1 fruit fly cellular context compared by ENCODE assay signal in the genomic region with DNA sequence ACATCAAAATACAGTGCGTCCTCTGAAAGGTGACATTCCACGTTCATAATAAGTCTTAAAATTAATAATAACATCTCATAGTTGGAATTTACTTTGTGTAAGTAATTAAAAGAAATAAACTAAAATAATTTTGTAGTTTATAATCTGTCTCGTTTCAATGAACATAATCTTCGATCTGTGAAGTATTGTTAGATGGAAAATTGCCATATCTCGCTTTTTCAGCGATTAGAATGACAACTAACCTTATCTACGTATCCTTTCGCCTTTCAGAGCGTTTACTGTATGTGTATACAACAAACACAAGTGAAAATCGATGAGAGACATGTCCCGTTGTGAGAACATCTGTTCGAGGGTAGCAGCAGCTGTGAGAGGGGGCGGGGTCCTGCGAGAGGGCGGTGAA.
TF ChIP-seq lines count a peak whose summit lies in the region.

No protein-coding gene starts in this region.

TF ChIP-seq in whole organism, embryonic, 481 proteins besides CTCF, POLR2A, EP300 and RAD21 (continued from another document and continues in another):
- TF ChIP-seq CG31441 (GFP tag; IDR thresholded peaks at IDR 0.05; lab: Robert Waterston, UW) (peak; percentile 84), Sox102F (GFP tag; optimal IDR thresholded peaks at IDR 0.05; lab: Kevin White, UChicago) (peak; percentile 81), row (GFP tag; IDR thresholded peaks at IDR 0.05; lab: Robert Waterston, UW) (peak; percentile 85), seq (GFP tag; IDR thresholded peaks at IDR 0.05; lab: Robert Waterston, UW) (no peak), bigmax (GFP tag; optimal IDR thresholded peaks at IDR 0.05; lab: Kevin White, UChicago) (no peak), CG2875 (GFP tag; optimal IDR thresholded peaks at IDR 0.05; lab: Kevin White, UChicago) (peak; percentile 65), Deaf1 (tag; optimal IDR thresholded peaks at IDR 0.05; lab: Kevin White, UChicago) (peak; percentile 29), ERR (GFP tag; optimal IDR thresholded peaks at IDR 0.05; lab: Kevin White, UChicago) (no peak), CG15011 (GFP tag; optimal IDR thresholded peaks at IDR 0.05; lab: Kevin White, UChicago) (peak; percentile 60), sna (GFP tag; IDR thresholded peaks at IDR 0.05; lab: Robert Waterston, UW; ENCODE audit: partially characterized antibody) (no peak), ind (GFP tag; optimal IDR thresholded peaks at IDR 0.05; lab: Kevin White, UChicago) (peak; percentile 74), dati (GFP tag; IDR thresholded peaks at IDR 0.05; lab: Robert Waterston, UW) (no peak), BtbVII (GFP tag; optimal IDR thresholded peaks at IDR 0.05; lab: Kevin White, UChicago) (peak; percentile 60), HLH54F (GFP tag; optimal IDR thresholded peaks at IDR 0.05; lab: Kevin White, UChicago) (peak; percentile 26), abd-A (tag; optimal IDR thresholded peaks at IDR 0.05; lab: Kevin White, UChicago) (peak; percentile 56), CkIIα-i1 (GFP tag; IDR thresholded peaks at IDR 0.05; lab: Robert Waterston, UW) (no peak), C15 (GFP tag; IDR thresholded peaks at IDR 0.05; lab: Robert Waterston, UW) (no peak), chn (GFP tag; optimal IDR thresholded peaks at IDR 0.05; lab: Kevin White, UChicago) (peak; percentile 34), CG1602 (GFP tag; optimal IDR thresholded peaks at IDR 0.05; lab: Kevin White, UChicago) (peak; percentile 41), CG8478 (optimal IDR thresholded peaks at IDR 0.05; lab: Kevin White, UChicago) (no peak), CG10366 (GFP tag; IDR thresholded peaks at IDR 0.05; lab: Robert Waterston, UW) (no peak), CG1024 (GFP tag; IDR thresholded peaks at IDR 0.05; lab: Robert Waterston, UW) (no peak), CG3281 (GFP tag; optimal IDR thresholded peaks at IDR 0.05; lab: Kevin White, UChicago) (peak; percentile 77), CG30020 (tag; optimal IDR thresholded peaks at IDR 0.05; lab: Kevin White, UChicago) (peak; percentile 46), Rfx (GFP tag; IDR thresholded peaks at IDR 0.05; lab: Robert Waterston, UW) (no peak; the same call in 1 of the 2 replicates), Dip2 (GFP tag; IDR thresholded peaks at IDR 0.05; lab: Robert Waterston, UW) (no peak), cwo (GFP tag; optimal IDR thresholded peaks at IDR 0.05; lab: Kevin White, UChicago) (peak; percentile 65), NFAT (GFP tag; IDR thresholded peaks at IDR 0.05; lab: Robert Waterston, UW) (no peak), CG15269 (tag; optimal IDR thresholded peaks at IDR 0.05; lab: Kevin White, UChicago) (peak; percentile 68), CG13775 (GFP tag; optimal IDR thresholded peaks at IDR 0.05; lab: Kevin White, UChicago) (peak; percentile 65), sc (optimal IDR thresholded peaks at IDR 0.05; lab: Kevin White, UChicago) (no peak), sc (GFP tag; optimal IDR thresholded peaks at IDR 0.05; lab: Kevin White, UChicago) (peak; percentile 59), Mrtf (GFP tag; IDR thresholded peaks at IDR 0.05; lab: Robert Waterston, UW) (no peak), slbo (GFP tag; IDR thresholded peaks at IDR 0.05; lab: Robert Waterston, UW) (peak; percentile 59), pb (GFP tag; optimal IDR thresholded peaks at IDR 0.05; lab: Kevin White, UChicago) (no peak), CG10209 (GFP tag; optimal IDR thresholded peaks at IDR 0.05; lab: Kevin White, UChicago) (peak; percentile 79), bab2 (GFP tag; optimal IDR thresholded peaks at IDR 0.05; lab: Kevin White, UChicago) (peak; percentile 47), HLH3B (GFP tag; IDR thresholded peaks at IDR 0.05; lab: Robert Waterston, UW) (no peak), CG12659 (GFP tag; optimal IDR thresholded peaks at IDR 0.05; lab: Kevin White, UChicago) (peak; percentile 54), CG31388 (GFP tag; optimal IDR thresholded peaks at IDR 0.05; lab: Kevin White, UChicago) (peak; percentile 3), CG6813 (GFP tag; optimal IDR thresholded peaks at IDR 0.05; lab: Kevin White, UChicago) (peak; percentile 83), CG3995 (GFP tag; optimal IDR thresholded peaks at IDR 0.05; lab: Kevin White, UChicago) (peak; percentile 10), run (tag; optimal IDR thresholded peaks at IDR 0.05; lab: Kevin White, UChicago) (peak; percentile 35), ranshi (GFP tag; IDR thresholded peaks at IDR 0.05; lab: Robert Waterston, UW) (no peak), ara (GFP tag; IDR thresholded peaks at IDR 0.05; lab: Robert Waterston, UW) (peak; percentile 57), CG11398 (GFP tag; optimal IDR thresholded peaks at IDR 0.05; lab: Kevin White, UChicago) (no peak), Lhr (GFP tag; optimal IDR thresholded peaks at IDR 0.05; lab: Kevin White, UChicago) (peak; percentile 11), Hr3 (GFP tag; optimal IDR thresholded peaks at IDR 0.05; lab: Kevin White, UChicago) (peak; percentile 73), jigr1 (GFP tag; IDR thresholded peaks at IDR 0.05; lab: Robert Waterston, UW) (no peak), CG14441 (GFP tag; IDR thresholded peaks at IDR 0.05; lab: Robert Waterston, UW) (0 out of 2 replicates have a peak, but pooled peaks have one; percentile 33), B-H1 (GFP tag; IDR thresholded peaks at IDR 0.05; lab: Robert Waterston, UW) (0 out of 3 replicates have a peak, but pooled peaks have one; percentile 10), H15 (GFP tag; IDR thresholded peaks at IDR 0.05; lab: Robert Waterston, UW) (peak; percentile 61; the same call in 1 of the 3 replicates), Atf6 (GFP tag; IDR thresholded peaks at IDR 0.05; lab: Robert Waterston, UW) (peak; percentile 63; the same call in 1 of the 2 replicates), Camta (GFP tag; optimal IDR thresholded peaks at IDR 0.05; lab: Kevin White, UChicago) (no peak), vvl (GFP tag; IDR thresholded peaks at IDR 0.05; lab: Robert Waterston, UW) (0 out of 2 replicates have a peak, but pooled peaks have one; percentile 21), CG13424 (tag; optimal IDR thresholded peaks at IDR 0.05; lab: Kevin White, UChicago) (peak; percentile 89), tup (GFP tag; optimal IDR thresholded peaks at IDR 0.05; lab: Kevin White, UChicago) (no peak), Dbx (GFP tag; IDR thresholded peaks at IDR 0.05; lab: Robert Waterston, UW) (0 out of 3 replicates have a peak, but pooled peaks have one; percentile 34), CG18011 (GFP tag; optimal IDR thresholded peaks at IDR 0.05; lab: Kevin White, UChicago) (peak; percentile 35), onecut (GFP tag; IDR thresholded peaks at IDR 0.05; lab: Robert Waterston, UW) (peak; percentile 93), Lim3 (GFP tag; IDR thresholded peaks at IDR 0.05; lab: Robert Waterston, UW) (no peak), Hr51 (GFP tag; optimal IDR thresholded peaks at IDR 0.05; lab: Kevin White, UChicago) (peak in 1 of 2 experiments; percentile 70), Lpt (GFP tag; optimal IDR thresholded peaks at IDR 0.05; lab: Kevin White, UChicago) (no peak), ato (GFP tag; IDR thresholded peaks at IDR 0.05; lab: Robert Waterston, UW; ENCODE audit: partially characterized antibody) (no peak), Dek (tag; optimal IDR thresholded peaks at IDR 0.05; lab: Kevin White, UChicago) (peak; percentile 59), CG12071 (GFP tag; optimal IDR thresholded peaks at IDR 0.05; lab: Kevin White, UChicago) (peak; percentile 54), Rx (GFP tag; IDR thresholded peaks at IDR 0.05; lab: Robert Waterston, UW) (no peak), CG3163 (GFP tag; optimal IDR thresholded peaks at IDR 0.05; lab: Kevin White, UChicago) (no peak), ssp (GFP tag; IDR thresholded peaks at IDR 0.05; lab: Robert Waterston, UW) (no peak), CG2889 (GFP tag; IDR thresholded peaks at IDR 0.05; lab: Robert Waterston, UW) (no peak), CG10979 (tag; optimal IDR thresholded peaks at IDR 0.05; lab: Kevin White, UChicago) (peak; percentile 84), CG13123 (GFP tag; optimal IDR thresholded peaks at IDR 0.05; lab: Kevin White, UChicago) (peak; percentile 6), ac (GFP tag; optimal IDR thresholded peaks at IDR 0.05; lab: Kevin White, UChicago) (peak; percentile 46), emc (GFP tag; optimal IDR thresholded peaks at IDR 0.05; lab: Kevin White, UChicago) (no peak), fd3F (GFP tag; optimal IDR thresholded peaks at IDR 0.05; lab: Kevin White, UChicago) (peak; percentile 2), wek (GFP tag; optimal IDR thresholded peaks at IDR 0.05; lab: Kevin White, UChicago) (peak; percentile 25), Dip3 (GFP tag; optimal IDR thresholded peaks at IDR 0.05; lab: Kevin White, UChicago) (peak; percentile 53), vfl (GFP tag; optimal IDR thresholded peaks at IDR 0.05; lab: Kevin White, UChicago) (peak; percentile 28), CG14710 (tag; optimal IDR thresholded peaks at IDR 0.05; lab: Kevin White, UChicago) (peak; percentile 87), dan (GFP tag; IDR thresholded peaks at IDR 0.05; lab: Robert Waterston, UW) (no peak), CG10274 (GFP tag; optimal IDR thresholded peaks at IDR 0.05; lab: Kevin White, UChicago) (peak; percentile 3), insv (GFP tag; optimal IDR thresholded peaks at IDR 0.05; lab: Kevin White, UChicago) (no peak), tin (GFP tag; optimal IDR thresholded peaks at IDR 0.05; lab: Kevin White, UChicago) (peak; percentile 57), CG10565 (GFP tag; optimal IDR thresholded peaks at IDR 0.05; lab: Kevin White, UChicago) (no peak), CG16813 (GFP tag; IDR thresholded peaks at IDR 0.05; lab: Robert Waterston, UW; ENCODE audit: partially characterized antibody) (no peak), CG8290 (GFP tag; optimal IDR thresholded peaks at IDR 0.05; lab: Kevin White, UChicago) (peak; percentile 42), CG8290 (tag; optimal IDR thresholded peaks at IDR 0.05; lab: Kevin White, UChicago) (peak; percentile 35 to 50), HHEX (GFP tag; optimal IDR thresholded peaks at IDR 0.05; lab: Kevin White, UChicago) (peak; percentile 46), MESR4 (GFP tag; optimal IDR thresholded peaks at IDR 0.05; lab: Kevin White, UChicago) (no peak), sima (GFP tag; optimal IDR thresholded peaks at IDR 0.05; lab: Kevin White, UChicago) (peak; percentile 2), CG17385 (GFP tag; optimal IDR thresholded peaks at IDR 0.05; lab: Kevin White, UChicago) (peak; percentile 72), crol (GFP tag; IDR thresholded peaks at IDR 0.05; lab: Robert Waterston, UW) (peak; percentile 49; the same call in 1 of the 2 replicates), HLHmδ (GFP tag; optimal IDR thresholded peaks at IDR 0.05; lab: Kevin White, UChicago) (no peak), Max (GFP tag; optimal IDR thresholded peaks at IDR 0.05; lab: Kevin White, UChicago) (no peak), repo (GFP tag; optimal IDR thresholded peaks at IDR 0.05; lab: Kevin White, UChicago) (no peak), gcm (GFP tag; optimal IDR thresholded peaks at IDR 0.05; lab: Kevin White, UChicago) (peak; percentile 83), CG11695 (GFP tag; IDR thresholded peaks at IDR 0.05; lab: Robert Waterston, UW) (peak; percentile 51; the same call in 2 of the 3 replicates), Spps (tag; optimal IDR thresholded peaks at IDR 0.05; lab: Kevin White, UChicago) (peak; percentile 82), Bteb2 (GFP tag; optimal IDR thresholded peaks at IDR 0.05; lab: Kevin White, UChicago) (peak; percentile 62), Elba2 (GFP tag; optimal IDR thresholded peaks at IDR 0.05; lab: Kevin White, UChicago) (no peak), slp2 (GFP tag; optimal IDR thresholded peaks at IDR 0.05; lab: Kevin White, UChicago) (peak; percentile 38), psq (GFP tag; optimal IDR thresholded peaks at IDR 0.05; lab: Kevin White, UChicago) (no peak), CG3847 (GFP tag; IDR thresholded peaks at IDR 0.05; lab: Robert Waterston, UW) (peak; percentile 32; the same call in 1 of the 2 replicates), nerfin-1 (tag; optimal IDR thresholded peaks at IDR 0.05; lab: Kevin White, UChicago) (peak; percentile 83), D19A (tag; optimal IDR thresholded peaks at IDR 0.05; lab: Kevin White, UChicago) (peak; percentile 81), pros (GFP tag; optimal IDR thresholded peaks at IDR 0.05; lab: Kevin White, UChicago) (peak; percentile 53), CG12219 (GFP tag; optimal IDR thresholded peaks at IDR 0.05; lab: Kevin White, UChicago) (peak; percentile 77), schlank (tag; optimal IDR thresholded peaks at IDR 0.05; lab: Kevin White, UChicago) (no peak), dpn (GFP tag; optimal IDR thresholded peaks at IDR 0.05; lab: Kevin White, UChicago) (peak; percentile 9 to 78), br (optimal IDR thresholded peaks at IDR 0.05; lab: Kevin White, UChicago) (no peak), Awh (GFP tag; IDR thresholded peaks at IDR 0.05; lab: Robert Waterston, UW) (no peak), CG5953 (GFP tag; IDR thresholded peaks at IDR 0.05; lab: Robert Waterston, UW) (no peak), CG2202 (tag; optimal IDR thresholded peaks at IDR 0.05; lab: Kevin White, UChicago) (peak; percentile 82), CG10267 (tag; optimal IDR thresholded peaks at IDR 0.05; lab: Kevin White, UChicago) (peak; percentile 66), CG6175 (GFP tag; IDR thresholded peaks at IDR 0.05; lab: Robert Waterston, UW) (no peak), cg (GFP tag; optimal IDR thresholded peaks at IDR 0.05; lab: Kevin White, UChicago) (peak; percentile 26), CG6654 (GFP tag; optimal IDR thresholded peaks at IDR 0.05; lab: Kevin White, UChicago) (peak; percentile 46), CG4707 (GFP tag; optimal IDR thresholded peaks at IDR 0.05; lab: Kevin White, UChicago) (peak; percentile 44), Doc2 (GFP tag; IDR thresholded peaks at IDR 0.05; lab: Robert Waterston, UW) (no peak), lab (GFP tag; optimal IDR thresholded peaks at IDR 0.05; lab: Kevin White, UChicago) (peak; percentile 82), CG9932 (GFP tag; IDR thresholded peaks at IDR 0.05; lab: Robert Waterston, UW) (peak; percentile 40; the same call in 1 of the 2 replicates), CG42726 (GFP tag; IDR thresholded peaks at IDR 0.05; lab: Robert Waterston, UW; ENCODE audit: partially characterized antibody) (no peak), Atf-2 (GFP tag; optimal IDR thresholded peaks at IDR 0.05; lab: Kevin White, UChicago) (peak; percentile 36), Hsf (GFP tag; optimal IDR thresholded peaks at IDR 0.05; lab: Kevin White, UChicago) (peak; percentile 79), gro (GFP tag; optimal IDR thresholded peaks at IDR 0.05; lab: Kevin White, UChicago) (no peak), odd (GFP tag; optimal IDR thresholded peaks at IDR 0.05; lab: Kevin White, UChicago) (peak; percentile 54), CG11560 (tag; IDR thresholded peaks at IDR 0.05; lab: Robert Waterston, UW) (no peak), E2f2 (GFP tag; IDR thresholded peaks at IDR 0.05; lab: Robert Waterston, UW) (0 out of 2 replicates have a peak, but pooled peaks have one; percentile 26)
